Worm (Caenorhabditis elegans) whole organism, L4 larva: Measurements from ENCODE around the gene ppm-1.G.

Source experiments
- F37D6.2 ChIP-seq: sonication (generic microtip); optimal IDR thresholded peaks from 2 replicates; lab custom pipeline; 2016; ENCODE audit warnings: mild to moderate bottlenecking, missing genetic modification characterization, missing compliant biosample characterization
- F44E2.7 ChIP-seq: fragments of 200-800 bp; sonication (Bioruptor generic); IDR thresholded peaks from 2 replicates; pipeline ENCODE4 v2.1.2; 2022; ENCODE audit warnings: missing genetic modification characterization, missing compliant biosample characterization
- F49E8.2 ChIP-seq: sonication (generic microtip); optimal IDR thresholded peaks from 2 replicates; lab custom pipeline; 2016; ENCODE audit warnings: missing compliant biosample characterization, mild to moderate bottlenecking, missing genetic modification characterization, borderline replicate concordance
- R02D3.7 ChIP-seq: fragments of 150-350 bp; sonication (generic microtip); optimal IDR thresholded peaks from 3 replicates; lab custom pipeline; 2014; ENCODE audit warnings: missing biosample characterization, missing genetic modification characterization
- T20F7.1 ChIP-seq: fragments of 200-800 bp; sonication (Bioruptor generic); optimal IDR thresholded peaks from 2 replicates; lab custom pipeline; 2018; ENCODE audit warnings: mild to moderate bottlenecking, missing genetic modification characterization, missing compliant biosample characterization
- Y105C5A.15 ChIP-seq: fragments of 200-800 bp; sonication (Bioruptor generic); IDR thresholded peaks from 2 replicates; pipeline ENCODE4 v1.3.6; 2022; ENCODE audit warnings: missing genetic modification characterization, missing compliant biosample characterization
- Y75B8A.6 ChIP-seq: fragments of 200-800 bp; sonication (Bioruptor generic); IDR thresholded peaks from 2 replicates; pipeline ENCODE4 v1.3.6; 2022; ENCODE audit warnings: missing genetic modification reagents, missing genetic modification characterization, missing compliant biosample characterization
- ZK337.2 ChIP-seq: fragments of 200-800 bp; sonication (Bioruptor generic); IDR thresholded peaks from 2 replicates; pipeline ENCODE4 v1.3.6; 2022; ENCODE audit warnings: missing genetic modification reagents, missing genetic modification characterization, missing compliant biosample characterization
- arid-1 ChIP-seq: fragments of 200-800 bp; sonication (Bioruptor generic); conservative IDR thresholded peaks from 2 replicates; pipeline ENCODE4 v1.3.6; 2022; ENCODE audit warnings: missing genetic modification reagents, missing genetic modification characterization, missing compliant biosample characterization
- ceh-20 ChIP-seq: fragments of 200-800 bp; sonication (Bioruptor generic); IDR thresholded peaks from 2 replicates; pipeline ENCODE4 v1.3.6; 2022; ENCODE audit warnings: missing genetic modification reagents, missing genetic modification characterization, missing compliant biosample characterization
- ceh-28 ChIP-seq: fragments of 150-350 bp; optimal IDR thresholded peaks from 2 replicates; lab custom pipeline; 2014; ENCODE audit warnings: missing biosample characterization, missing genetic modification reagents, missing genetic modification characterization
- ceh-32 ChIP-seq: sonication (generic microtip); optimal IDR thresholded peaks from 2 replicates; lab custom pipeline; 2016; ENCODE audit warnings: mild to moderate bottlenecking, missing genetic modification characterization, missing compliant biosample characterization; ENCODE audit not compliant: poor library complexity
- ceh-44 ChIP-seq: fragments of 200-800 bp; sonication (Bioruptor generic); IDR thresholded peaks from 2 replicates; pipeline ENCODE4 v1.3.6; 2022; ENCODE audit warnings: missing genetic modification reagents, missing genetic modification characterization, missing compliant biosample characterization
- cey-2 ChIP-seq: sonication (generic microtip); optimal IDR thresholded peaks from 3 replicates; lab custom pipeline; 2017; ENCODE audit warnings: missing genetic modification characterization, mild to moderate bottlenecking, missing compliant biosample characterization, antibody characterized with exemption, borderline replicate concordance; ENCODE audit not compliant: insufficient read depth
- ctbp-1 ChIP-seq: fragments of 200-800 bp; sonication (Bioruptor generic); IDR thresholded peaks from 2 replicates; pipeline ENCODE4 v1.3.6; 2022; ENCODE audit warnings: missing genetic modification reagents, missing genetic modification characterization, missing compliant biosample characterization
- daf-19 ChIP-seq: fragments of 200-800 bp; sonication (Bioruptor generic); conservative IDR thresholded peaks from 2 replicates; pipeline ENCODE4 v1.3.6; 2022; ENCODE audit warnings: missing genetic modification characterization, missing compliant biosample characterization
- dmd-6 ChIP-seq: fragments of 200-800 bp; sonication (Bioruptor generic); IDR thresholded peaks from 2 replicates; pipeline ENCODE4 v1.3.6; 2022; ENCODE audit warnings: missing genetic modification reagents, missing genetic modification characterization, missing compliant biosample characterization
- dmd-8 ChIP-seq: fragments of 200-800 bp; sonication (Bioruptor generic); IDR thresholded peaks from 2 replicates; pipeline ENCODE4 v1.3.6; 2022; ENCODE audit warnings: missing genetic modification characterization, missing compliant biosample characterization
- dmd-9 ChIP-seq: fragments of 200-800 bp; sonication (Bioruptor generic); IDR thresholded peaks from 2 replicates; pipeline ENCODE4 v1.3.6; 2022; ENCODE audit warnings: missing genetic modification reagents, missing genetic modification characterization, missing compliant biosample characterization
- dpl-1 ChIP-seq: fragments of 150-350 bp; optimal IDR thresholded peaks from 2 replicates; lab custom pipeline; 2014; ENCODE audit warnings: missing biosample characterization, missing genetic modification reagents, missing genetic modification characterization
- dve-1 ChIP-seq: sonication (generic microtip); optimal IDR thresholded peaks from 2 replicates; lab custom pipeline; 2017; ENCODE audit warnings: antibody characterized with exemption, mild to moderate bottlenecking, missing genetic modification characterization, missing compliant biosample characterization; ENCODE audit not compliant: insufficient read depth
- egl-27 ChIP-seq: sonication (generic microtip); optimal IDR thresholded peaks from 3 replicates; lab custom pipeline; 2017; ENCODE audit warnings: missing biosample characterization, missing genetic modification reagents, missing genetic modification characterization
- fkh-10 ChIP-seq: fragments of 150-350 bp; optimal IDR thresholded peaks from 2 replicates; lab custom pipeline; 2014; ENCODE audit warnings: missing biosample characterization, missing genetic modification reagents, missing genetic modification characterization
- hif-1 ChIP-seq, 2 experiments: sonication (generic microtip); optimal IDR thresholded peaks; 2 replicates each; lab custom pipeline; 2016 to 2017; ENCODE audit warnings: missing compliant biosample characterization in 2 of 2, missing genetic modification characterization in 2 of 2, missing genetic modification reagents in 2 of 2, missing genotype in 2 of 2, mild to moderate bottlenecking in 1 of 2
- hlh-30 ChIP-seq: sonication (generic microtip); optimal IDR thresholded peaks from 2 replicates; lab custom pipeline; 2017; ENCODE audit warnings: antibody characterized with exemption, mild to moderate bottlenecking, missing genetic modification characterization, missing compliant biosample characterization; ENCODE audit not compliant: insufficient read depth
- lim-7 ChIP-seq: fragments of 200-800 bp; sonication (Bioruptor generic); IDR thresholded peaks from 2 replicates; pipeline ENCODE4 v1.3.6; 2022; ENCODE audit warnings: missing genetic modification characterization, missing compliant biosample characterization
- lin-1 ChIP-seq: fragments of 200-800 bp; sonication (Bioruptor generic); IDR thresholded peaks from 2 replicates; pipeline ENCODE4 v1.3.6; 2022; ENCODE audit warnings: missing genetic modification reagents, missing genetic modification characterization, missing compliant biosample characterization
- lin-13 ChIP-seq: fragments of 150-350 bp; optimal IDR thresholded peaks from 2 replicates; lab custom pipeline; 2014; ENCODE audit warnings: missing biosample characterization, missing genetic modification reagents, missing genetic modification characterization
- lin-15B ChIP-seq: fragments of 150-350 bp; sonication (generic microtip); optimal IDR thresholded peaks from 3 replicates; lab custom pipeline; 2014; ENCODE audit warnings: missing biosample characterization, missing genetic modification characterization
- lir-3 ChIP-seq: sonication (generic microtip); optimal IDR thresholded peaks from 2 replicates; lab custom pipeline; 2016; ENCODE audit warnings: mild to moderate bottlenecking, missing genetic modification characterization, missing compliant biosample characterization
- lsy-2 ChIP-seq, 2 experiments: fragments of 150-350 bp in 1 of 2; sonication (generic microtip) in 1 of 2; optimal IDR thresholded peaks; 2 replicates each; lab custom pipeline; 2014 to 2017; ENCODE audit warnings: missing biosample characterization in 2 of 2, missing genetic modification characterization in 2 of 2
- madf-9 ChIP-seq: fragments of 200-800 bp; sonication (Bioruptor generic); conservative IDR thresholded peaks from 2 replicates; pipeline ENCODE4 v1.3.6; 2022; ENCODE audit warnings: missing genetic modification reagents, missing genetic modification characterization, missing compliant biosample characterization
- mep-1 ChIP-seq: fragments of 150-350 bp; sonication (generic microtip); optimal IDR thresholded peaks from 3 replicates; lab custom pipeline; 2014; ENCODE audit warnings: missing biosample characterization, missing genetic modification characterization
- mes-2 ChIP-seq: sonication (generic microtip); optimal IDR thresholded peaks from 2 replicates; lab custom pipeline; 2016; ENCODE audit warnings: missing genotype, mild to moderate bottlenecking, missing genetic modification characterization, missing compliant biosample characterization; ENCODE audit not compliant: poor library complexity, severe bottlenecking
- nhr-10 ChIP-seq: fragments of 150-350 bp; optimal IDR thresholded peaks from 2 replicates; lab custom pipeline; 2014; ENCODE audit warnings: missing biosample characterization, missing genetic modification characterization
- nhr-102 ChIP-seq: sonication (generic microtip); optimal IDR thresholded peaks from 2 replicates; lab custom pipeline; 2016; ENCODE audit warnings: mild to moderate bottlenecking, missing genetic modification characterization, moderate library complexity, missing compliant biosample characterization
- nhr-11 ChIP-seq: fragments of 150-350 bp; optimal IDR thresholded peaks from 2 replicates; lab custom pipeline; 2014; ENCODE audit warnings: missing biosample characterization, missing genetic modification characterization
- nhr-111 ChIP-seq: fragments of 200-800 bp; sonication (Bioruptor generic); optimal IDR thresholded peaks from 2 replicates; lab custom pipeline; 2018; ENCODE audit warnings: mild to moderate bottlenecking, missing genetic modification characterization, missing compliant biosample characterization
- nhr-237 ChIP-seq: sonication (generic microtip); optimal IDR thresholded peaks from 2 replicates; lab custom pipeline; 2017; ENCODE audit warnings: missing biosample characterization, missing genetic modification characterization
- nhr-28 ChIP-seq: fragments of 150-350 bp; optimal IDR thresholded peaks from 2 replicates; lab custom pipeline; 2014; ENCODE audit warnings: missing biosample characterization, missing genetic modification characterization
- nhr-76 ChIP-seq: fragments of 150-350 bp; optimal IDR thresholded peaks from 2 replicates; lab custom pipeline; 2014; ENCODE audit warnings: missing biosample characterization, missing genetic modification characterization
- pqm-1 ChIP-seq: sonication (generic microtip); optimal IDR thresholded peaks from 2 replicates; lab custom pipeline; 2017; ENCODE audit warnings: missing biosample characterization, missing genetic modification characterization
- rbr-2 ChIP-seq: sonication (generic microtip); optimal IDR thresholded peaks from 2 replicates; lab custom pipeline; 2016; ENCODE audit warnings: missing genotype, missing genetic modification characterization, missing compliant biosample characterization
- snpc-1.2 ChIP-seq: fragments of 200-800 bp; sonication (Bioruptor generic); IDR thresholded peaks from 2 replicates; pipeline ENCODE4 v1.3.6; 2022; ENCODE audit warnings: missing genetic modification reagents, missing genetic modification characterization, missing compliant biosample characterization
- tag-97 ChIP-seq: fragments of 200-800 bp; sonication (Bioruptor generic); IDR thresholded peaks from 2 replicates; pipeline ENCODE4 v1.3.6; 2022; ENCODE audit warnings: missing genetic modification characterization, missing compliant biosample characterization
- unc-39 ChIP-seq: sonication (generic microtip); optimal IDR thresholded peaks from 2 replicates; lab custom pipeline; 2017; ENCODE audit warnings: missing biosample characterization, missing genetic modification characterization
- unc-62 ChIP-seq, 3 experiments: fragments of 150-350 bp in 1 of 3; sonication (generic microtip); optimal IDR thresholded peaks in 2 of 3; peaks in 1 of 3; 1 replicate in 1 of 3; 2 replicates in 2 of 3; lab custom pipeline; 2014 to 2017; ENCODE audit warnings: missing biosample characterization in 3 of 3, missing genetic modification characterization in 3 of 3, missing genetic modification reagents in 3 of 3, missing genotype in 1 of 3
- zag-1 ChIP-seq: fragments of 150-350 bp; optimal IDR thresholded peaks from 2 replicates; lab custom pipeline; 2014; ENCODE audit warnings: missing biosample characterization, missing genetic modification characterization
- zip-11 ChIP-seq: fragments of 200-800 bp; sonication (Bioruptor generic); IDR thresholded peaks from 2 replicates; pipeline ENCODE4 v1.3.6; 2022; ENCODE audit warnings: missing genetic modification characterization, missing compliant biosample characterization
- ztf-7 ChIP-seq: fragments of 150-350 bp; optimal IDR thresholded peaks from 2 replicates; lab custom pipeline; 2014; ENCODE audit warnings: missing biosample characterization, missing genetic modification characterization

The ppm-1.G gene

DNA sequence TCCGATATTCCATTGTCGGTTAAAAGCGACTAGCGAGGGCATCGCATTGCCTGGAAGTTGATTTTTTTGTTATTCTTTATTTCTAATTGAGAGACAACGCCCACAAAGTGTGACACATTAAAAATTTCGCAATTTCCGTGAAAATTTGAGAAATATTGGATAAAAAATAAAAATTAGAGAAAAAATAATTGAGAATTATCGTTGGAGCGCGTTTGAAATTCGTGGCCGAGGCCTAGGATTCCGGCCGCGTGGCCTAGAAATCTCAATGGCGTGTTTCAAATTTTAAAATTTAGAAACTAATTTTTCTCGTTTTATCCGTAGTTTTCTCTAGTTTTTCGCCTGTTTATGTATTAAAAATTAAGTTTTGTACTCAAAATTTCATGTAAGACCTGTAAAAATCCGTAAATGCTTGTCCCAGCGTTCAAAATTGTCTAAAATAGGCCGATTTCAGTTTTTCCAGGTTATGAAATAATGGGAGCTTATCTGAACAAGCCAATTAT is at the start of gene ppm-1.G, which contains the start of gene dagl-2:
Gene ppm-1.G, plus strand, starts transcription at position 450 of the 500 bp plus-strand sequence.
Gene dagl-2, minus strand, starts transcription at position 52 of the 500 bp plus-strand sequence.
- TF ChIP-seq Y105C5A.15 (GFP tag; lab: Robert Waterston, UW) (no peak), ZK337.2 (GFP tag; lab: Robert Waterston, UW) (no peak), madf-9 (GFP tag; lab: Robert Waterston, UW) (no peak; the same call in 1 of the 2 replicates), F37D6.2 (tag; lab: Kevin White, UChicago) (no peak), dmd-6 (peak; percentile 48; the same call in 1 of the 2 replicates), dve-1 (tag; lab: Kevin White, UChicago) (peak; percentile 57), zip-11 (GFP tag; lab: Robert Waterston, UW) (no peak), daf-19 (GFP tag; lab: Robert Waterston, UW) (no peak), arid-1 (GFP tag; lab: Robert Waterston, UW) (no peak), Y75B8A.6 (GFP tag; lab: Robert Waterston, UW) (no peak), snpc-1.2 (GFP tag; lab: Robert Waterston, UW) (no peak), zag-1 (tag; lab: Kevin White, UChicago) (no peak), R02D3.7 (tag; lab: Kevin White, UChicago) (no peak), dpl-1 (peak; percentile 72), lin-1 (GFP tag; lab: Robert Waterston, UW) (no peak), dmd-9 (GFP tag; lab: Robert Waterston, UW) (0 out of 2 replicates have a peak, but pooled peaks have one; percentile 29), unc-62 (GFP tag; optimal IDR thresholded peaks at IDR 0.05 in 1 of 2; lab: Kevin White, UChicago) (no peak), unc-62 (tag; optimal IDR thresholded peaks at IDR 0.05; lab: Kevin White, UChicago) (no peak), dmd-8 (no peak), ceh-28 (no peak), hlh-30 (peak; percentile 47), ceh-32 (tag; lab: Kevin White, UChicago) (no peak), nhr-28 (tag; lab: Kevin White, UChicago) (peak; percentile 10), nhr-102 (tag; lab: Kevin White, UChicago) (no peak), fkh-10 (peak; percentile 52), ceh-44 (no peak), unc-39 (tag; lab: Kevin White, UChicago) (no peak), nhr-11 (tag; lab: Kevin White, UChicago) (peak; percentile 28), hif-1 (tag; optimal IDR thresholded peaks at IDR 0.05; lab: Kevin White, UChicago) (peak in 1 of 2 experiments; percentile 82), F49E8.2 (tag; lab: Kevin White, UChicago) (no peak), lim-7 (GFP tag; lab: Robert Waterston, UW) (no peak), pqm-1 (tag; lab: Kevin White, UChicago) (peak; percentile 9), ztf-7 (tag; lab: Kevin White, UChicago) (no peak), mes-2 (peak; percentile 97), nhr-237 (tag; lab: Kevin White, UChicago) (no peak), ceh-20 (no peak), egl-27 (tag; lab: Kevin White, UChicago) (no peak), nhr-76 (tag; lab: Kevin White, UChicago) (no peak), lin-15B (tag; lab: Kevin White, UChicago) (peak; percentile 36), F44E2.7 (GFP tag; lab: Robert Waterston, UW) (no peak), T20F7.1 (GFP tag; lab: Kevin White, UChicago) (no peak), nhr-111 (GFP tag; lab: Kevin White, UChicago) (no peak), rbr-2 (tag; lab: Kevin White, UChicago) (peak; percentile 53), ctbp-1 (no peak), cey-2 (no peak), lin-13 (GFP tag; lab: Kevin White, UChicago) (peak; percentile 10), tag-97 (GFP tag; lab: Robert Waterston, UW) (no peak), nhr-10 (tag; lab: Kevin White, UChicago) (no peak), lir-3 (tag; lab: Kevin White, UChicago) (no peak), mep-1 (tag; lab: Kevin White, UChicago) (peak; percentile 69), lsy-2 (tag; optimal IDR thresholded peaks at IDR 0.05; lab: Kevin White, UChicago) (peak; percentile 46 to 88)
